Fruit fly (Drosophila melanogaster) whole organism, prepupa: ENCODE results near the gene rho.

Source experiments
- CG10669 ChIP-seq: fragments of 200-800 bp; sonication (Bioruptor generic); optimal IDR thresholded peaks from 3 replicates; lab custom pipeline; 2018; ENCODE audit warnings: missing biosample characterization, mild to moderate bottlenecking, missing genetic modification characterization, moderate library complexity
- CG11294 ChIP-seq: fragments of 200-800 bp; sonication (Bioruptor generic); IDR thresholded peaks from 2 replicates; pipeline ENCODE4 v1.3.6; 2022; ENCODE audit warnings: missing biosample characterization, missing genetic modification characterization
- CG11762 ChIP-seq: fragments of 200-800 bp; sonication (Bioruptor generic); optimal IDR thresholded peaks from 3 replicates; lab custom pipeline; 2016; ENCODE audit warnings: missing biosample characterization, missing genetic modification characterization; ENCODE audit not compliant: insufficient read depth
- CG11902 ChIP-seq: fragments of 200-800 bp; sonication (Bioruptor generic); optimal IDR thresholded peaks from 3 replicates; lab custom pipeline; 2016; ENCODE audit warnings: missing biosample characterization, missing genetic modification characterization
- CG15336 ChIP-seq: fragments of 200-800 bp; sonication (Bioruptor generic); IDR thresholded peaks from 2 replicates; pipeline ENCODE4 v1.3.6; 2022; ENCODE audit warnings: missing biosample characterization, missing genetic modification characterization
- CG3032 ChIP-seq: fragments of 200-800 bp; optimal IDR thresholded peaks from 2 replicates; lab custom pipeline; 2019; ENCODE audit warnings: missing biosample characterization, mild to moderate bottlenecking, missing genetic modification characterization, moderate library complexity
- CG31627 ChIP-seq: fragments of 200-800 bp; sonication (Bioruptor generic); optimal IDR thresholded peaks from 3 replicates; lab custom pipeline; 2016; ENCODE audit warnings: missing biosample characterization, missing genetic modification characterization
- CG32006 ChIP-seq: fragments of 200-800 bp; sonication (Bioruptor generic); optimal IDR thresholded peaks from 3 replicates; lab custom pipeline; 2017; ENCODE audit warnings: missing biosample characterization, mild to moderate bottlenecking, missing genetic modification characterization
- CG34406 ChIP-seq: fragments of 200-800 bp; sonication (Bioruptor generic); optimal IDR thresholded peaks from 3 replicates; lab custom pipeline; 2016; ENCODE audit warnings: missing biosample characterization, missing genetic modification characterization
- CG3919 ChIP-seq: fragments of 200-800 bp; sonication (Bioruptor generic); optimal IDR thresholded peaks from 3 replicates; lab custom pipeline; 2016; ENCODE audit warnings: missing biosample characterization, missing genetic modification characterization
- CG4318 ChIP-seq: fragments of 200-800 bp; sonication (Bioruptor generic); optimal IDR thresholded peaks from 3 replicates; lab custom pipeline; 2017; ENCODE audit warnings: missing biosample characterization, mild to moderate bottlenecking, missing genetic modification characterization
- CG6276 ChIP-seq: fragments of 200-800 bp; sonication (Bioruptor generic); optimal IDR thresholded peaks from 2 replicates; lab custom pipeline; 2017; ENCODE audit warnings: missing biosample characterization, mild to moderate bottlenecking, missing genetic modification characterization
- CG6792 ChIP-seq: fragments of 200-800 bp; sonication (Bioruptor generic); optimal IDR thresholded peaks from 3 replicates; lab custom pipeline; 2016; ENCODE audit warnings: missing biosample characterization, missing genetic modification characterization
- CG6808 ChIP-seq: fragments of 200-800 bp; sonication (Bioruptor generic); optimal IDR thresholded peaks from 3 replicates; lab custom pipeline; 2017; ENCODE audit warnings: missing biosample characterization, missing genetic modification characterization, mild to moderate bottlenecking, moderate library complexity, missing genetic modification reagents
- CG6854 ChIP-seq: fragments of 200-800 bp; sonication (Bioruptor generic); optimal IDR thresholded peaks from 2 replicates; lab custom pipeline; 2017; ENCODE audit warnings: missing biosample characterization, mild to moderate bottlenecking, missing genetic modification characterization
- CG7368 ChIP-seq: fragments of 200-800 bp; sonication (Bioruptor generic); optimal IDR thresholded peaks from 3 replicates; lab custom pipeline; 2016; ENCODE audit warnings: missing biosample characterization, missing genetic modification characterization
- CG8119 ChIP-seq: fragments of 200-800 bp; sonication (Bioruptor generic); IDR thresholded peaks from 3 replicates; pipeline ENCODE4 v1.3.6; 2022; ENCODE audit warnings: missing biosample characterization, missing genetic modification characterization
- CG8319 ChIP-seq: fragments of 200-800 bp; sonication (Bioruptor generic); optimal IDR thresholded peaks from 3 replicates; lab custom pipeline; 2016; ENCODE audit warnings: missing biosample characterization, missing genetic modification characterization
- CG8632 ChIP-seq: fragments of 200-800 bp; sonication (Bioruptor generic); optimal IDR thresholded peaks from 3 replicates; lab custom pipeline; 2016; ENCODE audit warnings: missing biosample characterization, missing genetic modification characterization
- CG9139 ChIP-seq: fragments of 200-800 bp; sonication (Bioruptor generic); optimal IDR thresholded peaks from 3 replicates; lab custom pipeline; 2017; ENCODE audit warnings: missing biosample characterization, mild to moderate bottlenecking, missing genetic modification characterization
- Eip78C ChIP-seq: fragments of 200-800 bp; sonication (Bioruptor generic); peaks from one replicate; lab custom pipeline; 2016; ENCODE audit warnings: missing biosample characterization, missing genetic modification characterization
- Eip93F ChIP-seq: fragments of 200-800 bp; sonication (Bioruptor generic); optimal IDR thresholded peaks from 2 replicates; lab custom pipeline; 2016; ENCODE audit warnings: missing biosample characterization, mild to moderate bottlenecking, missing genetic modification characterization
- Ets21C ChIP-seq: fragments of 200-800 bp; sonication (Bioruptor generic); optimal IDR thresholded peaks from 3 replicates; lab custom pipeline; 2016; ENCODE audit warnings: missing biosample characterization, missing genetic modification characterization
- Ets96B ChIP-seq: fragments of 200-800 bp; optimal IDR thresholded peaks from 2 replicates; lab custom pipeline; 2019; ENCODE audit warnings: missing biosample characterization, mild to moderate bottlenecking, missing genetic modification characterization, moderate library complexity
- Hr38 ChIP-seq: sonication (Bioruptor generic); optimal IDR thresholded peaks from 2 replicates; lab custom pipeline; 2016; ENCODE audit warnings: missing biosample characterization, missing genetic modification characterization
- Hr39 ChIP-seq: fragments of 200-800 bp; sonication (Bioruptor generic); optimal IDR thresholded peaks from 2 replicates; lab custom pipeline; 2016; ENCODE audit warnings: missing biosample characterization, missing genetic modification characterization
- Hr4 ChIP-seq: fragments of 200-800 bp; sonication (Bioruptor generic); optimal IDR thresholded peaks from 3 replicates; lab custom pipeline; 2016; ENCODE audit warnings: missing biosample characterization, missing genetic modification characterization
- Lpt ChIP-seq: fragments of 200-800 bp; sonication (Bioruptor generic); optimal IDR thresholded peaks from 3 replicates; lab custom pipeline; 2016; ENCODE audit warnings: missing biosample characterization, missing genetic modification characterization
- Met ChIP-seq: fragments of 200-800 bp; sonication (Bioruptor generic); optimal IDR thresholded peaks from 3 replicates; lab custom pipeline; 2016; ENCODE audit warnings: missing biosample characterization, missing genetic modification characterization
- OdsH ChIP-seq: fragments of 200-800 bp; sonication (Bioruptor generic); optimal IDR thresholded peaks from 3 replicates; lab custom pipeline; 2016; ENCODE audit warnings: missing biosample characterization, missing genetic modification characterization
- Smox ChIP-seq: fragments of 200-800 bp; sonication (Bioruptor generic); optimal IDR thresholded peaks from 3 replicates; lab custom pipeline; 2016; ENCODE audit warnings: missing biosample characterization, missing genetic modification characterization
- Sox102F ChIP-seq: fragments of 200-800 bp; sonication (Bioruptor generic); optimal IDR thresholded peaks from 2 replicates; lab custom pipeline; 2016; ENCODE audit warnings: missing biosample characterization, mild to moderate bottlenecking, missing genetic modification characterization
- Sox14 ChIP-seq: fragments of 200-800 bp; sonication (Bioruptor generic); optimal IDR thresholded peaks from 3 replicates; lab custom pipeline; 2016; ENCODE audit warnings: missing biosample characterization, missing genetic modification characterization
- Sox15 ChIP-seq: fragments of 200-800 bp; sonication (Bioruptor generic); optimal IDR thresholded peaks from 3 replicates; lab custom pipeline; 2016; ENCODE audit warnings: missing biosample characterization, missing genetic modification characterization
- achi ChIP-seq: fragments of 200-800 bp; sonication (Bioruptor generic); optimal IDR thresholded peaks from 3 replicates; lab custom pipeline; 2016; ENCODE audit warnings: missing biosample characterization, missing genetic modification characterization
- acj6 ChIP-seq: fragments of 200-800 bp; sonication (Bioruptor generic); optimal IDR thresholded peaks from 3 replicates; lab custom pipeline; 2016; ENCODE audit warnings: missing biosample characterization, missing genetic modification characterization
- cyc ChIP-seq: fragments of 200-800 bp; sonication (Bioruptor generic); optimal IDR thresholded peaks from 3 replicates; lab custom pipeline; 2016; ENCODE audit warnings: missing biosample characterization, missing genetic modification characterization
- dsx ChIP-seq: fragments of 200-800 bp; optimal IDR thresholded peaks from 3 replicates; lab custom pipeline; 2019; ENCODE audit warnings: missing biosample characterization, mild to moderate bottlenecking, missing genetic modification characterization, moderate library complexity; ENCODE audit not compliant: poor library complexity, severe bottlenecking
- eg ChIP-seq: fragments of 200-800 bp; sonication (Bioruptor generic); IDR thresholded peaks from 3 replicates; pipeline ENCODE4 v1.3.6; 2022; ENCODE audit warnings: missing biosample characterization, missing genetic modification characterization
- esn ChIP-seq: fragments of 200-800 bp; sonication (Bioruptor generic); optimal IDR thresholded peaks from 2 replicates; lab custom pipeline; 2016; ENCODE audit warnings: missing biosample characterization, mild to moderate bottlenecking, missing genetic modification characterization, moderate library complexity
- fd59A ChIP-seq: fragments of 200-800 bp; sonication (Bioruptor generic); optimal IDR thresholded peaks from 2 replicates; lab custom pipeline; 2017; ENCODE audit warnings: missing biosample characterization, mild to moderate bottlenecking, missing genetic modification characterization, missing genetic modification reagents
- fd85E ChIP-seq: fragments of 200-800 bp; sonication (Bioruptor generic); optimal IDR thresholded peaks from 3 replicates; lab custom pipeline; 2016; ENCODE audit warnings: missing biosample characterization, missing genetic modification characterization
- fkh ChIP-seq: fragments of 200-800 bp; sonication (Bioruptor generic); optimal IDR thresholded peaks from 3 replicates; lab custom pipeline; 2017; ENCODE audit warnings: missing biosample characterization, mild to moderate bottlenecking, missing genetic modification characterization, moderate library complexity
- lz ChIP-seq: fragments of 200-800 bp; sonication (Bioruptor generic); optimal IDR thresholded peaks from 3 replicates; lab custom pipeline; 2016; ENCODE audit warnings: missing biosample characterization, missing genetic modification characterization
- net ChIP-seq: fragments of 200-800 bp; sonication (Bioruptor generic); optimal IDR thresholded peaks from 3 replicates; lab custom pipeline; 2016; ENCODE audit warnings: missing biosample characterization, missing genetic modification characterization
- pdm3 ChIP-seq: fragments of 200-800 bp; sonication (Bioruptor generic); optimal IDR thresholded peaks from 3 replicates; lab custom pipeline; 2016; ENCODE audit warnings: missing biosample characterization, missing genetic modification characterization
- salr ChIP-seq, 2 experiments: fragments of 200-800 bp; sonication (Bioruptor generic); optimal IDR thresholded peaks; 3 replicates each; lab custom pipeline; 2016 to 2018; ENCODE audit warnings: missing biosample characterization in 2 of 2, missing genetic modification characterization in 2 of 2, mild to moderate bottlenecking in 1 of 2
- spab ChIP-seq: fragments of 200-800 bp; sonication (Bioruptor generic); optimal IDR thresholded peaks from 2 replicates; lab custom pipeline; 2017; ENCODE audit warnings: missing biosample characterization, mild to moderate bottlenecking, missing genetic modification characterization, missing genetic modification reagents
- ss ChIP-seq, 2 experiments: fragments of 200-800 bp; sonication (Bioruptor generic); optimal IDR thresholded peaks; 2 replicates in 1 of 2; 3 replicates in 1 of 2; lab custom pipeline; 2017 to 2018; ENCODE audit warnings: mild to moderate bottlenecking in 2 of 2, missing biosample characterization in 2 of 2, missing genetic modification characterization in 2 of 2, moderate library complexity in 1 of 2
- svp ChIP-seq: fragments of 200-800 bp; sonication (Bioruptor generic); peaks from one replicate; lab custom pipeline; 2016; ENCODE audit warnings: missing biosample characterization, missing genetic modification characterization
- topi ChIP-seq: fragments of 200-800 bp; sonication (Bioruptor generic); optimal IDR thresholded peaks from 3 replicates; lab custom pipeline; 2016; ENCODE audit warnings: missing biosample characterization, missing genetic modification characterization
- vri ChIP-seq: fragments of 200-800 bp; sonication (Bioruptor generic); optimal IDR thresholded peaks from 3 replicates; lab custom pipeline; 2016; ENCODE audit warnings: missing biosample characterization, mild to moderate bottlenecking, missing genetic modification characterization

rho gene

dm6 chr3L:1442906-1443305 lies 20.7 kb upstream of the rho start:
- TF ChIP-seq CG7368 (GFP tag; lab: Kevin White, UChicago): peak; percentile 67
- TF ChIP-seq Lpt (GFP tag; lab: Kevin White, UChicago): peak; percentile 41
- TF ChIP-seq topi (GFP tag; lab: Kevin White, UChicago): peak; percentile 97
- TF ChIP-seq Hr39: peak; percentile 98
- TF ChIP-seq fd59A (GFP tag; lab: Kevin White, UChicago): peak; percentile 59
- TF ChIP-seq vri (GFP tag; lab: Kevin White, UChicago): peak; percentile 98
- TF ChIP-seq eg (GFP tag; lab: Robert Waterston, UW): peak; percentile 53; the same call in 2 of the 3 replicates
- peak; percentile 81 for TF ChIP-seq achi
- TF ChIP-seq CG15336 (GFP tag; lab: Robert Waterston, UW): peak; percentile 67
- peak; percentile 96 for TF ChIP-seq cyc (GFP tag; lab: Kevin White, UChicago)
- peak; percentile 85 for TF ChIP-seq CG3919 (GFP tag; lab: Kevin White, UChicago)
- peak; percentile 57 to 72 for TF ChIP-seq ss (GFP tag; optimal IDR thresholded peaks at IDR 0.05; lab: Kevin White, UChicago)
- TF ChIP-seq CG8119: peak; percentile 61
- peak; percentile 98 for TF ChIP-seq Smox (GFP tag; lab: Kevin White, UChicago)
- peak; percentile 37 for TF ChIP-seq Hr4
- peak; percentile 87 for TF ChIP-seq acj6 (GFP tag; lab: Kevin White, UChicago)
- TF ChIP-seq CG10669 (GFP tag; lab: Kevin White, UChicago): peak; percentile 72
- TF ChIP-seq Sox15 (GFP tag; lab: Kevin White, UChicago): peak; percentile 80
- peak; percentile 97 for TF ChIP-seq Eip78C (GFP tag; lab: Kevin White, UChicago)
- TF ChIP-seq CG11294 (GFP tag; lab: Robert Waterston, UW): no peak
- TF ChIP-seq CG34406 (GFP tag; lab: Kevin White, UChicago): peak; percentile 90
- TF ChIP-seq CG3032 (tag; lab: Kevin White, UChicago): peak; percentile 83
- peak; percentile 98 for TF ChIP-seq Sox102F (GFP tag; lab: Kevin White, UChicago)
- TF ChIP-seq net: peak; percentile 76
- peak; percentile 85 for TF ChIP-seq OdsH (GFP tag; lab: Kevin White, UChicago)
- no peak for TF ChIP-seq fkh (GFP tag; lab: Kevin White, UChicago)
- peak; percentile 55 for TF ChIP-seq spab (GFP tag; lab: Kevin White, UChicago)
- peak; percentile 95 for TF ChIP-seq lz (GFP tag; lab: Kevin White, UChicago)
- TF ChIP-seq CG8632 (GFP tag; lab: Kevin White, UChicago): peak; percentile 88
- TF ChIP-seq CG6854 (GFP tag; lab: Kevin White, UChicago): peak; percentile 93
- peak; percentile 62 for TF ChIP-seq CG11762 (GFP tag; lab: Kevin White, UChicago)
- peak; percentile 89 for TF ChIP-seq pdm3 (GFP tag; lab: Kevin White, UChicago)
- peak; percentile 71 for TF ChIP-seq Ets96B
- TF ChIP-seq Sox14 (GFP tag; lab: Kevin White, UChicago): peak; percentile 96
- TF ChIP-seq CG4318 (GFP tag; lab: Kevin White, UChicago): peak; percentile 31
- TF ChIP-seq CG9139 (GFP tag; lab: Kevin White, UChicago): no peak
- peak; percentile 90 for TF ChIP-seq CG6792 (GFP tag; lab: Kevin White, UChicago)
- peak; percentile 98 for TF ChIP-seq CG31627 (GFP tag; lab: Kevin White, UChicago)
- TF ChIP-seq Hr38 (GFP tag; lab: Kevin White, UChicago): no peak
- peak; percentile 99 for TF ChIP-seq svp
- no peak for TF ChIP-seq CG6276 (GFP tag; lab: Kevin White, UChicago)
- peak; percentile 98 for TF ChIP-seq esn (GFP tag; lab: Kevin White, UChicago)
- TF ChIP-seq Ets21C (GFP tag; lab: Kevin White, UChicago): peak; percentile 95
- peak; percentile 63 for TF ChIP-seq CG6808
- TF ChIP-seq Met (GFP tag; lab: Kevin White, UChicago): peak; percentile 98
- TF ChIP-seq Eip93F: peak; percentile 97
- peak; percentile 76 for TF ChIP-seq dsx (GFP tag; lab: Kevin White, UChicago)
- TF ChIP-seq salr (GFP tag; optimal IDR thresholded peaks at IDR 0.05; lab: Kevin White, UChicago): peak; percentile 58 to 66
- peak; percentile 85 for TF ChIP-seq CG11902
- TF ChIP-seq CG8319 (GFP tag; lab: Kevin White, UChicago): peak; percentile 74
- TF ChIP-seq fd85E (GFP tag; lab: Kevin White, UChicago): peak; percentile 23
- TF ChIP-seq CG32006 (GFP tag; lab: Kevin White, UChicago): peak; percentile 58
